Worm (Caenorhabditis elegans) whole organism, L2 larva: ENCODE results near the gene pqn-16.

ENCODE experiments used
- F13H6.1 ChIP-seq: sonication (generic microtip); optimal IDR thresholded peaks from 2 replicates; lab custom pipeline; 2016; ENCODE audit warnings: missing genetic modification characterization, missing compliant biosample characterization
- aly-2 ChIP-seq: fragments of 150-350 bp; optimal IDR thresholded peaks from 2 replicates; lab custom pipeline; 2014; ENCODE audit warnings: missing biosample characterization, missing genetic modification characterization
- ama-1 ChIP-seq: fragments of 150-350 bp; optimal IDR thresholded peaks from 2 replicates; lab custom pipeline; 2018; ENCODE audit warnings: inconsistent platforms
- ceh-82 ChIP-seq: fragments of 150-350 bp; optimal IDR thresholded peaks from 2 replicates; lab custom pipeline; 2014; ENCODE audit warnings: missing biosample characterization, missing genetic modification characterization
- egl-27 ChIP-seq: sonication (generic microtip); optimal IDR thresholded peaks from 3 replicates; lab custom pipeline; 2017; ENCODE audit warnings: missing biosample characterization, missing genetic modification reagents, missing genetic modification characterization
- lin-13 ChIP-seq: fragments of 150-350 bp; optimal IDR thresholded peaks from 2 replicates; lab custom pipeline; 2014; ENCODE audit warnings: missing biosample characterization, missing genetic modification reagents, missing genetic modification characterization
- nhr-10 ChIP-seq: sonication (generic microtip); optimal IDR thresholded peaks from 2 replicates; lab custom pipeline; 2017; ENCODE audit warnings: missing biosample characterization, missing genetic modification characterization
- nhr-12 ChIP-seq: fragments of 150-350 bp; optimal IDR thresholded peaks from 2 replicates; lab custom pipeline; 2014; ENCODE audit warnings: missing biosample characterization, missing genetic modification characterization
- nhr-237 ChIP-seq: fragments of 150-350 bp; optimal IDR thresholded peaks from 2 replicates; lab custom pipeline; 2014; ENCODE audit warnings: missing biosample characterization, missing genetic modification characterization
- snpc-4 ChIP-seq: fragments of 150-350 bp; optimal IDR thresholded peaks from 2 replicates; lab custom pipeline; 2014; ENCODE audit warnings: missing biosample characterization, missing genetic modification characterization
- unc-39 ChIP-seq: fragments of 150-350 bp; optimal IDR thresholded peaks from 2 replicates; lab custom pipeline; 2014; ENCODE audit warnings: missing biosample characterization, missing genetic modification characterization
- zag-1 ChIP-seq: fragments of 150-350 bp; optimal IDR thresholded peaks from 2 replicates; lab custom pipeline; 2014; ENCODE audit warnings: missing biosample characterization, missing genetic modification characterization
- ztf-1 ChIP-seq: fragments of 200-800 bp; sonication (Bioruptor generic); conservative IDR thresholded peaks from 2 replicates; pipeline ENCODE4 v1.3.6; 2022; ENCODE audit warnings: missing genetic modification characterization, missing compliant biosample characterization

ce11 chrV:9222819-9223218, 48.9 kb downstream of the pqn-16 start:
- TF ChIP-seq ama-1 (lab: Kevin White, UChicago) (no peak), nhr-10 (tag; lab: Kevin White, UChicago) (no peak), aly-2 (no peak), ceh-82 (no peak), F13H6.1 (tag; lab: Kevin White, UChicago) (no peak), nhr-237 (tag; lab: Kevin White, UChicago) (no peak), lin-13 (GFP tag; lab: Kevin White, UChicago) (no peak), unc-39 (tag; lab: Kevin White, UChicago) (no peak), ztf-1 (GFP tag; lab: Robert Waterston, UW) (no peak), nhr-12 (tag; lab: Kevin White, UChicago) (no peak), snpc-4 (tag; lab: Kevin White, UChicago) (no peak), zag-1 (no peak), egl-27 (tag; lab: Kevin White, UChicago) (no peak)
